Worm (Caenorhabditis elegans): ENCODE data around the gene frpr-1.

The frpr-1 gene

DNA sequence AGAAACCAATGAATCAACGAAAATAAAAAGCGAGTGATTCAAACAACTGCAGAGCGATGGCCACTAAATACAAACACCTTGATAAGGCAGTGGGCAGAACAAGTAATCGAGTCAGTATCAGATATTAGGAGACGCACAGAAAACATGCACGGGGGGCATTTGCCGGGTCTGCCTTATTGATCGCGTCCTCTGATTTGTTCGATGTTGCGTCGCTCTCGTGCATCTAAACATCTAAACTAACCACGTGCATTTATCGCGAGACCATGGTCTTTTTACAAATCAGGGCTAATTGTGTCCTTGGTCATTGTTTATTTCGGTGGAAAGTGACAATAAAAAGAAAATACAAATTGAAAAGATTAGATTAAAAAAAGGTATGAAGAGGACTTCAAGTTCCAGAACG lies 45.5 kb downstream of the frpr-1 start, which contains the start of gene K07E3.4:
TSS of gene K07E3.4 (minus strand) at position 100 of the 400 bp plus-strand sequence.
- no peak for TF ChIP-seq efl-1 (GFP tag; optimal IDR thresholded peaks at IDR 0.05)
- TF ChIP-seq F10E7.11 (tag; optimal IDR thresholded peaks at IDR 0.05), result no peak
- TF ChIP-seq nhr-27 (tag; optimal IDR thresholded peaks at IDR 0.05), result no peak
- no peak for TF ChIP-seq mxl-1 (tag; optimal IDR thresholded peaks at IDR 0.05)
- no peak for TF ChIP-seq die-1 (tag; optimal IDR thresholded peaks at IDR 0.05)
- TF ChIP-seq let-526 (GFP tag; IDR thresholded peaks at IDR 0.05), result no peak
- peak in 1 of 2 experiments; percentile 20 for TF ChIP-seq let-607 (tag; optimal IDR thresholded peaks at IDR 0.05)
- TF ChIP-seq atf-7 (tag; optimal IDR thresholded peaks at IDR 0.05), result peak; percentile 54
- peak; percentile 64 for TF ChIP-seq nhr-80 (tag; optimal IDR thresholded peaks at IDR 0.05)
- peak; percentile 58 for TF ChIP-seq attf-5 (GFP tag; optimal IDR thresholded peaks at IDR 0.05)
- TF ChIP-seq F23B12.7 (tag; optimal IDR thresholded peaks at IDR 0.05; ENCODE audit: insufficient read depth), result no peak
- no peak for TF ChIP-seq tbx-9 (tag; optimal IDR thresholded peaks at IDR 0.05; ENCODE audit: borderline replicate concordance)
- TF ChIP-seq F57A8.1 (GFP tag; optimal IDR thresholded peaks at IDR 0.05), result no peak
- TF ChIP-seq ama-1 (optimal IDR thresholded peaks at IDR 0.05), result no peak
- TF ChIP-seq ama-1 (GFP tag; optimal IDR thresholded peaks at IDR 0.05), result no peak
- TF ChIP-seq Y79H2A.3 (GFP tag; conservative IDR thresholded peaks at IDR 0.05), result no peak
- no peak for TF ChIP-seq T26A5.8 (tag; optimal IDR thresholded peaks at IDR 0.05)
- 0 out of 2 replicates have a peak, but pooled peaks have one; percentile 23 for TF ChIP-seq Y53G8AR.9 (GFP tag; conservative IDR thresholded peaks at IDR 0.05)
- TF ChIP-seq lin-35 (GFP tag; optimal IDR thresholded peaks at IDR 0.05), result no peak
- no peak for TF ChIP-seq xnd-1 (tag; optimal IDR thresholded peaks at IDR 0.05)
- TF ChIP-seq rpc-1 (optimal IDR thresholded peaks at IDR 0.05), result no peak
- no peak for TF ChIP-seq rpc-1 (tag; optimal IDR thresholded peaks at IDR 0.05)
- TF ChIP-seq ceh-91 (GFP tag; IDR thresholded peaks at IDR 0.05), result no peak
- TF ChIP-seq lir-1 (GFP tag; conservative IDR thresholded peaks at IDR 0.05), result peak; percentile 47; the same call in 1 of the 2 replicates
- no peak for TF ChIP-seq B0035.1 (tag; optimal IDR thresholded peaks at IDR 0.05)
- TF ChIP-seq hsf-1 (GFP tag; IDR thresholded peaks at IDR 0.05), result no peak
- peak; percentile 68; the same call in 1 of the 2 replicates for TF ChIP-seq lin-26 (GFP tag; IDR thresholded peaks at IDR 0.05)
- peak; percentile 70 for TF ChIP-seq ztf-26 (tag; optimal IDR thresholded peaks at IDR 0.05)
- peak; percentile 48; the same call in 1 of the 2 replicates for TF ChIP-seq C06A6.2 (GFP tag; conservative IDR thresholded peaks at IDR 0.05)
- no peak for TF ChIP-seq ztf-3 (GFP tag; optimal IDR thresholded peaks at IDR 0.05)
- no peak for TF ChIP-seq ekl-4 (GFP tag; IDR thresholded peaks at IDR 0.05)
- no peak for TF ChIP-seq egrh-3 (GFP tag; IDR thresholded peaks at IDR 0.05)
- no peak for TF ChIP-seq rcor-1 (GFP tag; IDR thresholded peaks at IDR 0.05)
- no peak for TF ChIP-seq pbrm-1 (GFP tag; IDR thresholded peaks at IDR 0.05)
- TF ChIP-seq zim-3 (tag; optimal IDR thresholded peaks at IDR 0.05), result no peak
- TF ChIP-seq madf-8 (GFP tag; conservative IDR thresholded peaks at IDR 0.05), result no peak
- no peak for TF ChIP-seq lsl-1 (GFP tag; optimal IDR thresholded peaks at IDR 0.05)
- no peak for TF ChIP-seq Y53F4B.3 (GFP tag; IDR thresholded peaks at IDR 0.05)
- TF ChIP-seq repo-1 (tag; optimal IDR thresholded peaks at IDR 0.05), result peak; percentile 33
- no peak for TF ChIP-seq F49E8.2 (tag; optimal IDR thresholded peaks at IDR 0.05; ENCODE audit: insufficient read depth)
- no peak for TF ChIP-seq Y95B8A.8 (GFP tag; IDR thresholded peaks at IDR 0.05)
- TF ChIP-seq hmg-20 (GFP tag; IDR thresholded peaks at IDR 0.05), result no peak
- TF ChIP-seq ccch-3 (GFP tag; optimal IDR thresholded peaks at IDR 0.05), result no peak
- no peak for TF ChIP-seq him-1 (tag; optimal IDR thresholded peaks at IDR 0.05)
- TF ChIP-seq ztf-25 (GFP tag; IDR thresholded peaks at IDR 0.05), result no peak
- no peak for TF ChIP-seq nfya-1 (tag; optimal IDR thresholded peaks at IDR 0.05; ENCODE audit: borderline replicate concordance, insufficient read depth)
- TF ChIP-seq sptf-2 (GFP tag; optimal IDR thresholded peaks at IDR 0.05), result no peak
- TF ChIP-seq F52B5.7 (tag; optimal IDR thresholded peaks at IDR 0.05), result no peak
- no peak for TF ChIP-seq unc-130 (GFP tag; optimal IDR thresholded peaks at IDR 0.05)
- TF ChIP-seq K11D2.4 (GFP tag; IDR thresholded peaks at IDR 0.05), result no peak
